Worm (Caenorhabditis elegans): ENCODE results near the gene fipr-25.

- TF ChIP-seq mbf-1 (tag; optimal IDR thresholded peaks at IDR 0.05), result no peak
- TF ChIP-seq nhr-12 (tag; optimal IDR thresholded peaks at IDR 0.05), result no peak
- TF ChIP-seq R02D3.7 (tag; optimal IDR thresholded peaks at IDR 0.05), result no peak
Observed at ce11 chrV:1969228-1969627, 12.0 kb downstream of the fipr-25 start, which contains the start of gene acs-3.
